Worm (Caenorhabditis elegans) whole organism, mixed stage, embryonic: Measurements from ENCODE around the gene sri-25.

Source experiments
- M03D4.4 ChIP-seq: sonication (generic microtip); optimal IDR thresholded peaks from 2 replicates; lab custom pipeline; 2017; ENCODE audit warnings: mild to moderate bottlenecking, missing genetic modification characterization, missing compliant biosample characterization
- bed-3 ChIP-seq: fragments of 200-800 bp; sonication (Bioruptor generic); optimal IDR thresholded peaks from 3 replicates; lab custom pipeline; 2018; ENCODE audit warnings: mild to moderate bottlenecking, missing genetic modification characterization, moderate library complexity, missing compliant biosample characterization
- blmp-1 ChIP-seq: fragments of 150-350 bp; optimal IDR thresholded peaks from 2 replicates; lab custom pipeline; 2014; ENCODE audit warnings: missing biosample characterization, missing genetic modification characterization
- ceh-43 ChIP-seq: fragments of 200-800 bp; sonication (Bioruptor generic); optimal IDR thresholded peaks from 2 replicates; lab custom pipeline; 2018; ENCODE audit warnings: mild to moderate bottlenecking, missing genetic modification characterization, moderate library complexity, missing compliant biosample characterization
- ceh-83 ChIP-seq: fragments of 200-800 bp; sonication (Bioruptor generic); optimal IDR thresholded peaks from 2 replicates; lab custom pipeline; 2018; ENCODE audit warnings: mild to moderate bottlenecking, missing genetic modification characterization, missing compliant biosample characterization
- ces-1 ChIP-seq: fragments of 150-350 bp; optimal IDR thresholded peaks from 2 replicates; lab custom pipeline; 2014; ENCODE audit warnings: missing biosample characterization, missing genetic modification reagents, missing genetic modification characterization
- cnd-1 ChIP-seq: fragments of 200-800 bp; sonication (Bioruptor generic); optimal IDR thresholded peaks from 2 replicates; lab custom pipeline; 2018; ENCODE audit warnings: mild to moderate bottlenecking, missing genetic modification characterization, missing compliant biosample characterization
- drap-1 ChIP-seq: fragments of 200-800 bp; sonication (Bioruptor generic); optimal IDR thresholded peaks from 3 replicates; lab custom pipeline; 2018; ENCODE audit warnings: mild to moderate bottlenecking, missing genetic modification characterization, missing compliant biosample characterization
- elt-1 ChIP-seq: sonication (generic microtip); optimal IDR thresholded peaks from 2 replicates; lab custom pipeline; 2017; ENCODE audit warnings: missing genetic modification characterization, mild to moderate bottlenecking, missing compliant biosample characterization, antibody characterized with exemption, moderate library complexity, borderline replicate concordance; ENCODE audit not compliant: insufficient read depth
- elt-3 ChIP-seq: fragments of 150-350 bp; optimal IDR thresholded peaks from 2 replicates; lab custom pipeline; 2014; ENCODE audit warnings: missing biosample characterization, missing genetic modification characterization
- flh-1 ChIP-seq: fragments of 200-800 bp; sonication (Bioruptor generic); optimal IDR thresholded peaks from 2 replicates; lab custom pipeline; 2018; ENCODE audit warnings: mild to moderate bottlenecking, missing genetic modification characterization, moderate library complexity, missing compliant biosample characterization
- ham-2 ChIP-seq: fragments of 200-800 bp; sonication (Bioruptor generic); optimal IDR thresholded peaks from 2 replicates; lab custom pipeline; 2018; ENCODE audit warnings: mild to moderate bottlenecking, missing genetic modification characterization, missing compliant biosample characterization
- hlh-1 ChIP-seq: fragments of 150-350 bp; optimal IDR thresholded peaks from 2 replicates; lab custom pipeline; 2014; ENCODE audit warnings: missing biosample characterization, missing genetic modification reagents, missing genetic modification characterization
- lsy-2 ChIP-seq: fragments of 150-350 bp; optimal IDR thresholded peaks from 2 replicates; lab custom pipeline; 2014; ENCODE audit warnings: missing biosample characterization, missing genetic modification characterization
- mab-5 ChIP-seq: fragments of 150-350 bp; optimal IDR thresholded peaks from 2 replicates; lab custom pipeline; 2014; ENCODE audit warnings: missing biosample characterization, missing genetic modification characterization
- mls-2 ChIP-seq: sonication (generic microtip); optimal IDR thresholded peaks from 2 replicates; lab custom pipeline; 2016; ENCODE audit warnings: mild to moderate bottlenecking, missing genetic modification characterization, moderate library complexity, missing compliant biosample characterization
- nhr-12 ChIP-seq: fragments of 150-350 bp; optimal IDR thresholded peaks from 2 replicates; lab custom pipeline; 2014; ENCODE audit warnings: missing biosample characterization, missing genetic modification characterization
- nhr-2 ChIP-seq: fragments of 150-350 bp; optimal IDR thresholded peaks from 2 replicates; lab custom pipeline; 2014; ENCODE audit warnings: missing biosample characterization, missing genetic modification characterization
- nhr-237 ChIP-seq: fragments of 150-350 bp; optimal IDR thresholded peaks from 2 replicates; lab custom pipeline; 2014; ENCODE audit warnings: missing biosample characterization, missing genetic modification characterization
- nhr-28 ChIP-seq: fragments of 150-350 bp; optimal IDR thresholded peaks from 2 replicates; lab custom pipeline; 2014; ENCODE audit warnings: missing biosample characterization, missing genetic modification characterization
- nhr-76 ChIP-seq: sonication (generic microtip); optimal IDR thresholded peaks from 2 replicates; lab custom pipeline; 2017; ENCODE audit warnings: missing biosample characterization, missing genetic modification characterization
- pha-4 ChIP-seq: fragments of 150-350 bp; optimal IDR thresholded peaks from 2 replicates; lab custom pipeline; 2018; ENCODE audit warnings: missing biosample characterization, missing genetic modification reagents, missing genetic modification characterization
- sem-2 ChIP-seq: fragments of 200-800 bp; sonication (Bioruptor generic); optimal IDR thresholded peaks from 2 replicates; lab custom pipeline; 2018; ENCODE audit warnings: mild to moderate bottlenecking, missing genetic modification characterization, missing compliant biosample characterization
- snpc-4 ChIP-seq: fragments of 150-350 bp; optimal IDR thresholded peaks from 2 replicates; lab custom pipeline; 2014; ENCODE audit warnings: missing biosample characterization, missing genetic modification characterization
- sptf-1 ChIP-seq: sonication (generic microtip); optimal IDR thresholded peaks from 2 replicates; lab custom pipeline; 2017; ENCODE audit warnings: mild to moderate bottlenecking, missing genetic modification characterization, moderate library complexity, missing compliant biosample characterization
- tbx-8 ChIP-seq: fragments of 200-800 bp; sonication (Bioruptor generic); optimal IDR thresholded peaks from 2 replicates; lab custom pipeline; 2018; ENCODE audit warnings: mild to moderate bottlenecking, missing genetic modification characterization, moderate library complexity, missing compliant biosample characterization
- unc-120 ChIP-seq: sonication (generic microtip); optimal IDR thresholded peaks from 2 replicates; lab custom pipeline; 2017; ENCODE audit warnings: missing genetic modification characterization, missing compliant biosample characterization; ENCODE audit not compliant: poor library complexity, severe bottlenecking
- unc-39 ChIP-seq: fragments of 150-350 bp; optimal IDR thresholded peaks from 2 replicates; lab custom pipeline; 2014; ENCODE audit warnings: missing biosample characterization, missing genetic modification characterization
- unc-62 ChIP-seq: fragments of 150-350 bp; optimal IDR thresholded peaks from 2 replicates; lab custom pipeline; 2014; ENCODE audit warnings: missing biosample characterization, missing genetic modification reagents, missing genetic modification characterization
- zip-8 ChIP-seq: fragments of 150-350 bp; optimal IDR thresholded peaks from 2 replicates; lab custom pipeline; 2014; ENCODE audit warnings: missing biosample characterization, missing genetic modification characterization
- ztf-11 ChIP-seq: fragments of 150-350 bp; optimal IDR thresholded peaks from 2 replicates; lab custom pipeline; 2014; ENCODE audit warnings: missing biosample characterization, missing genetic modification characterization

Gene sri-25

ce11 chrV:15221330-15221729 is 4.5 kb downstream of the sri-25 start, which contains the start of gene irld-25:
Gene irld-25 (plus strand): TSS chrV:15221630.
- TF ChIP-seq nhr-2 (tag; lab: Kevin White, UChicago): no peak
- no peak for TF ChIP-seq nhr-28 (tag; lab: Kevin White, UChicago)
- no peak for TF ChIP-seq ceh-83 (GFP tag; lab: Kevin White, UChicago)
- TF ChIP-seq nhr-76: no peak

ce11 chrV:15223668-15224067 is 6.9 kb downstream of the sri-25 start, which contains the start of gene srw-24:
Gene srw-24 (plus strand): TSS chrV:15223968.
- TF ChIP-seq nhr-28 (tag; lab: Kevin White, UChicago) (no peak), unc-120 (tag; lab: Kevin White, UChicago) (no peak), ces-1 (GFP tag; lab: Kevin White, UChicago) (no peak), hlh-1 (tag; lab: Kevin White, UChicago) (no peak), M03D4.4 (tag; lab: Kevin White, UChicago) (no peak), sptf-1 (no peak), tbx-8 (GFP tag; lab: Kevin White, UChicago) (no peak), elt-1 (tag; lab: Kevin White, UChicago) (no peak)
- TF ChIP-seq, all 35 proteins: peak for 0

- TF ChIP-seq elt-3 (tag; lab: Kevin White, UChicago): no peak
- TF ChIP-seq ces-1 (GFP tag; lab: Kevin White, UChicago): no peak
- TF ChIP-seq blmp-1: no peak
- TF ChIP-seq tbx-8 (GFP tag; lab: Kevin White, UChicago): no peak
- TF ChIP-seq nhr-2 (tag; lab: Kevin White, UChicago): no peak
- TF ChIP-seq bed-3: no peak
- no peak for TF ChIP-seq flh-1
- no peak for TF ChIP-seq ceh-43
- TF ChIP-seq drap-1 (GFP tag; lab: Kevin White, UChicago): no peak
- no peak for TF ChIP-seq nhr-12 (tag; lab: Kevin White, UChicago)
- no peak for TF ChIP-seq lsy-2
- TF ChIP-seq mab-5 (tag; lab: Kevin White, UChicago): no peak
- TF ChIP-seq unc-39 (tag; lab: Kevin White, UChicago): no peak
- no peak for TF ChIP-seq cnd-1 (tag; lab: Kevin White, UChicago)
- no peak for TF ChIP-seq M03D4.4 (tag; lab: Kevin White, UChicago)
- TF ChIP-seq nhr-76: no peak
- no peak for TF ChIP-seq zip-8 (tag; lab: Kevin White, UChicago)
- TF ChIP-seq hlh-1 (tag; lab: Kevin White, UChicago): no peak
- no peak for TF ChIP-seq snpc-4 (tag; lab: Kevin White, UChicago)
- TF ChIP-seq, all 35 proteins: peak for 0
Observed at ce11 chrV:15225650-15226049, 8.8 kb downstream of the sri-25 start, which contains the start of gene srw-14. Gene srw-14 (plus strand): TSS chrV:15225950.

- TF ChIP-seq ztf-11 (tag; lab: Kevin White, UChicago) (no peak), hlh-1 (tag; lab: Kevin White, UChicago) (no peak), sptf-1 (no peak), zip-8 (tag; lab: Kevin White, UChicago) (no peak), unc-62 (GFP tag; lab: Kevin White, UChicago) (no peak), nhr-237 (tag; lab: Kevin White, UChicago) (no peak)
Observed at ce11 chrV:15226206-15226605, 9.4 kb downstream of the sri-25 start.

ce11 chrV:15230243-15230642 is 13.4 kb downstream of the sri-25 start, which contains the start of gene srw-15:
Gene srw-15 (plus strand): TSS chrV:15230543.
- TF ChIP-seq elt-3 (tag; lab: Kevin White, UChicago): no peak
- no peak for TF ChIP-seq elt-1 (tag; lab: Kevin White, UChicago)
- no peak for TF ChIP-seq nhr-2 (tag; lab: Kevin White, UChicago)

ce11 chrV:15232200-15232599 is 15.4 kb downstream of the sri-25 start, which contains the start of gene srw-13:
Gene srw-13 (plus strand): TSS chrV:15232500.
- no peak for TF ChIP-seq nhr-28 (tag; lab: Kevin White, UChicago)
- TF ChIP-seq hlh-1 (tag; lab: Kevin White, UChicago): no peak
- TF ChIP-seq zip-8 (tag; lab: Kevin White, UChicago): no peak
- no peak for TF ChIP-seq tbx-8 (GFP tag; lab: Kevin White, UChicago)
- no peak for TF ChIP-seq mls-2 (tag; lab: Kevin White, UChicago)
- no peak for TF ChIP-seq unc-39 (tag; lab: Kevin White, UChicago)
- no peak for TF ChIP-seq ceh-43
- TF ChIP-seq pha-4 (tag; lab: Kevin White, UChicago): no peak
- TF ChIP-seq sptf-1: no peak
- TF ChIP-seq unc-120 (tag; lab: Kevin White, UChicago): no peak
- TF ChIP-seq sem-2: no peak
- TF ChIP-seq mab-5 (tag; lab: Kevin White, UChicago): no peak
- TF ChIP-seq drap-1 (GFP tag; lab: Kevin White, UChicago): no peak
- no peak for TF ChIP-seq nhr-2 (tag; lab: Kevin White, UChicago)
- no peak for TF ChIP-seq ham-2 (GFP tag; lab: Kevin White, UChicago)
- TF ChIP-seq elt-3 (tag; lab: Kevin White, UChicago): no peak
- no peak for TF ChIP-seq bed-3
- no peak for TF ChIP-seq elt-1 (tag; lab: Kevin White, UChicago)
